Fruit fly (Drosophila melanogaster) whole organism, wandering third instar larva: Measurements from ENCODE around the gene CG42393.

ENCODE experiments used
- Abd-B ChIP-seq: fragments of >200 bp; optimal IDR thresholded peaks from 2 replicates; lab custom pipeline; 2017; ENCODE audit warnings: missing biosample characterization, missing genetic modification characterization
- CG32264 ChIP-seq: fragments of 200-800 bp; sonication (Bioruptor generic); optimal IDR thresholded peaks from 2 replicates; lab custom pipeline; 2016; ENCODE audit warnings: missing biosample characterization, missing genetic modification characterization
- CrebA ChIP-seq: fragments of 200-800 bp; sonication (Bioruptor generic); optimal IDR thresholded peaks from 2 replicates; lab custom pipeline; 2016; ENCODE audit warnings: missing biosample characterization, mild to moderate bottlenecking, missing genetic modification characterization, borderline replicate concordance
- Dfd ChIP-seq: fragments of >200 bp; optimal IDR thresholded peaks from 2 replicates; lab custom pipeline; 2017; ENCODE audit warnings: missing biosample characterization, missing genetic modification characterization
- Dif ChIP-seq: fragments of 200-275, 200-300 bp; sonication (Bioruptor generic); optimal IDR thresholded peaks from 2 replicates; lab custom pipeline; 2018; ENCODE audit warnings: missing biosample characterization, missing genetic modification characterization; ENCODE audit not compliant: partially characterized antibody
- GATAd ChIP-seq: sonication (Bioruptor generic); optimal IDR thresholded peaks from 2 replicates; lab custom pipeline; 2016; ENCODE audit warnings: missing biosample characterization, missing genetic modification characterization
- HLH106 ChIP-seq: fragments of 200-800 bp; optimal IDR thresholded peaks from 3 replicates; lab custom pipeline; 2019; ENCODE audit warnings: missing biosample characterization, mild to moderate bottlenecking, missing genetic modification characterization, moderate library complexity
- Hnf4 ChIP-seq: fragments of 200-800 bp; sonication (Bioruptor generic); optimal IDR thresholded peaks from 2 replicates; lab custom pipeline; 2016; ENCODE audit warnings: missing biosample characterization, mild to moderate bottlenecking, missing genetic modification characterization
- Hr83 ChIP-seq: fragments of 200-300 bp; sonication (Bioruptor generic); optimal IDR thresholded peaks from 2 replicates; lab custom pipeline; 2016; ENCODE audit warnings: missing biosample characterization, mild to moderate bottlenecking, missing genetic modification characterization, moderate library complexity; ENCODE audit not compliant: poor library complexity, severe bottlenecking
- Jra ChIP-seq: sonication (Bioruptor generic); optimal IDR thresholded peaks from 2 replicates; lab custom pipeline; 2016; ENCODE audit warnings: missing biosample characterization, missing genetic modification characterization
- Mio ChIP-seq: sonication (Bioruptor generic); optimal IDR thresholded peaks from 2 replicates; lab custom pipeline; 2016; ENCODE audit warnings: missing biosample characterization, missing genetic modification characterization
- Myc ChIP-seq: fragments of >200 bp; optimal IDR thresholded peaks from 2 replicates; lab custom pipeline; 2017
- N ChIP-seq: fragments of >200 bp; optimal IDR thresholded peaks from 2 replicates; lab custom pipeline; 2018; ENCODE audit warnings: missing biosample characterization, missing external identifiers, missing genetic modification characterization
- OdsH ChIP-seq: fragments of 200-800 bp; sonication (Bioruptor generic); optimal IDR thresholded peaks from 2 replicates; lab custom pipeline; 2016; ENCODE audit warnings: missing biosample characterization, mild to moderate bottlenecking, missing genetic modification characterization
- Rel ChIP-seq, 2 experiments: fragments of 200-800 bp; sonication (Bioruptor generic) in 1 of 2; optimal IDR thresholded peaks; 2 replicates in 1 of 2; 3 replicates in 1 of 2; lab custom pipeline; 2016 to 2019; ENCODE audit warnings: mild to moderate bottlenecking in 2 of 2, missing biosample characterization in 2 of 2, missing genetic modification characterization in 2 of 2, moderate library complexity in 1 of 2
- Sp1 ChIP-seq: fragments of 200-800 bp; sonication (Bioruptor generic); optimal IDR thresholded peaks from 3 replicates; lab custom pipeline; 2019; ENCODE audit warnings: missing biosample characterization, mild to moderate bottlenecking, missing genetic modification characterization, moderate library complexity
- Vsx2 ChIP-seq: fragments of 200-300, 225-300 bp; sonication (Bioruptor generic); optimal IDR thresholded peaks from 2 replicates; lab custom pipeline; 2018; ENCODE audit warnings: missing biosample characterization, missing genetic modification characterization; ENCODE audit not compliant: partially characterized antibody
- br ChIP-seq: fragments of 200-800 bp; sonication (Bioruptor generic); optimal IDR thresholded peaks from 2 replicates; lab custom pipeline; 2016; ENCODE audit warnings: missing biosample characterization, missing genetic modification characterization
- dl ChIP-seq, 2 experiments: fragments of 175-275, 200-275 bp in 1 of 2; fragments of 200-275 bp in 1 of 2; sonication (Bioruptor generic); optimal IDR thresholded peaks; lab custom pipeline; 2018; ENCODE audit warnings: mild to moderate bottlenecking in 2 of 2, missing biosample characterization in 2 of 2, missing genetic modification characterization in 2 of 2, moderate library complexity in 2 of 2; ENCODE audit not compliant: partially characterized antibody in 2 of 2, insufficient read depth in 1 of 2
- dmrt93B ChIP-seq: fragments of 200-800 bp; sonication (Bioruptor generic); optimal IDR thresholded peaks from 2 replicates; lab custom pipeline; 2018; ENCODE audit warnings: missing biosample characterization, mild to moderate bottlenecking, missing genetic modification characterization
- dsf ChIP-seq: sonication (Bioruptor generic); optimal IDR thresholded peaks from 2 replicates; lab custom pipeline; 2016; ENCODE audit warnings: missing biosample characterization, missing genetic modification characterization, borderline replicate concordance
- foxo ChIP-seq, 2 experiments: fragments of 200-800 bp; sonication (Bioruptor generic); optimal IDR thresholded peaks; 2 replicates in 1 of 2; 3 replicates in 1 of 2; lab custom pipeline; 2016 to 2017; ENCODE audit warnings: missing biosample characterization in 2 of 2, missing genetic modification characterization in 2 of 2
- fru ChIP-seq: fragments of 200-800 bp; sonication (Bioruptor generic); optimal IDR thresholded peaks from 3 replicates; lab custom pipeline; 2016; ENCODE audit warnings: missing biosample characterization, mild to moderate bottlenecking, missing genetic modification characterization
- h ChIP-seq: fragments of 200-800 bp; sonication (Bioruptor generic); optimal IDR thresholded peaks from 3 replicates; lab custom pipeline; 2016; ENCODE audit warnings: missing biosample characterization, mild to moderate bottlenecking, missing genetic modification characterization
- jim ChIP-seq: fragments of 175-275, 200-325 bp; sonication (Bioruptor generic); optimal IDR thresholded peaks from 2 replicates; lab custom pipeline; 2016; ENCODE audit warnings: missing biosample characterization, mild to moderate bottlenecking, missing genetic modification characterization
- lola ChIP-seq: fragments of >200 bp; optimal IDR thresholded peaks from 2 replicates; lab custom pipeline; 2017; ENCODE audit warnings: missing biosample characterization, missing genetic modification characterization
- pan ChIP-seq: fragments of >200 bp; optimal IDR thresholded peaks from 2 replicates; lab custom pipeline; 2017
- psq ChIP-seq: fragments of 200-800 bp; sonication (Bioruptor generic); optimal IDR thresholded peaks from 3 replicates; lab custom pipeline; 2017; ENCODE audit warnings: missing biosample characterization, mild to moderate bottlenecking, missing genetic modification characterization, moderate library complexity
- rgr ChIP-seq: fragments of 200-800 bp; sonication (Bioruptor generic); optimal IDR thresholded peaks from 3 replicates; lab custom pipeline; 2016; ENCODE audit warnings: missing biosample characterization, mild to moderate bottlenecking, missing genetic modification characterization
- sage ChIP-seq: fragments of 200-800 bp; sonication (Bioruptor generic); optimal IDR thresholded peaks from 2 replicates; lab custom pipeline; 2016; ENCODE audit warnings: missing biosample characterization, mild to moderate bottlenecking, missing genetic modification characterization
- sv ChIP-seq: fragments of 200-800 bp; sonication (Bioruptor generic); optimal IDR thresholded peaks from 3 replicates; lab custom pipeline; 2016; ENCODE audit warnings: missing biosample characterization, missing genetic modification characterization
- tai ChIP-seq: sonication (Bioruptor generic); optimal IDR thresholded peaks from 2 replicates; lab custom pipeline; 2016; ENCODE audit warnings: missing biosample characterization, missing genetic modification characterization
- usp ChIP-seq: fragments of >200 bp; optimal IDR thresholded peaks from 2 replicates; lab custom pipeline; 2017; ENCODE audit warnings: missing biosample characterization, missing genetic modification characterization
- woc ChIP-seq: sonication (Bioruptor generic); optimal IDR thresholded peaks from 2 replicates; lab custom pipeline; 2016; ENCODE audit warnings: missing biosample characterization, mild to moderate bottlenecking, missing genetic modification characterization

The CG42393 gene

DNA sequence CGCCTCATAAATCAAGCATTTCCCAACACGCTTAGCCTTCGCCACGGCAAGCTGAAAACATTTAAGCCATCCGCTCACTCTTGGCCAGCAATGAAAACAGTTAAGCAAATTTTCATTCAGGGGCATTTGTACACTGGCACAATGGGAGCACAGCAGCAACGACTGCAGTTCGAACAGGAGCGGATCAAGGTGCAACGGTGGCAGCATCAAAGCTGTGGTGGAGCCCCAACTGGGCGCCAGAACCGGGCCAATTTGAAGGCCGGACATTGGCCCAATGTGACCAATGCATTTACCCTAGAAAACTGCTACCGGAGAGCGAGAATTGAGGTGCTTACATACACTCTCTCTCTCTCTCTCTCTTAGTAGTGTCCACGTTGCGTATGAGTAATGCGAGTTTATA, 20.6 kb upstream of the CG42393 start:
- TF ChIP-seq fru (GFP tag; lab: Kevin White, UChicago) (no peak), Jra (GFP tag; lab: Kevin White, UChicago) (no peak), OdsH (no peak), dl (GFP tag; optimal IDR thresholded peaks at IDR 0.05; lab: Kevin White, UChicago; ENCODE audit: insufficient read depth in 1 of 2, partially characterized antibody in 2 of 2) (no peak), foxo (GFP tag; optimal IDR thresholded peaks at IDR 0.05; lab: Kevin White, UChicago) (peak in 1 of 2 experiments; percentile 6), rgr (GFP tag; lab: Kevin White, UChicago) (no peak), dmrt93B (GFP tag; lab: Kevin White, UChicago) (no peak), HLH106 (tag; lab: Kevin White, UChicago) (peak; percentile 7)

DNA sequence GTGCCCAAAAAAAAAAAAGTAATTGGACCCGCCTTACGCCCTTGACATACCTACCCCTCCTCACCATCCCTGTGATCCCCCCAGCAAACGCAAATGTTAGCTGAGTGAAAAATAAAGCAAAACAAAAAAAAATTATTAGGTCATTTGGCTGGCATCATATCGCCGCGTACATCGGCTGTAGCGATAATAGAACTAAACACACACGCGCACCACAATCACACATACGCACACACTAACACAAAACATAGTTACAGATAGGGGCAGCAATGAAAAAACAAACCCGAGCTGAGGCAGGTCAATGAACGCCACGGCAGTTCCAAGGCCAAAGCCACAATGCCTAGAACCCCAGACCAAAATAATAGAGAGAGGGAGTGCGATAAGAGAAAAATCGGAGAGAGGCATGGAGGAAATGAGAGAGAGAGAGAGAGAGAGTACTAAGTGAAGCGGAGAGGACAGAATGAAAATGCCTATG, 20.0 kb upstream of the CG42393 start:
- TF ChIP-seq lola (no peak), Rel (GFP tag; optimal IDR thresholded peaks at IDR 0.05; lab: Kevin White, UChicago) (no peak), Rel (tag; optimal IDR thresholded peaks at IDR 0.05; lab: Kevin White, UChicago) (peak; percentile 75), HLH106 (tag; lab: Kevin White, UChicago) (no peak), Dfd (peak; percentile 24), Myc (no peak), pan (lab: Kevin White, UChicago) (no peak), dl (GFP tag; optimal IDR thresholded peaks at IDR 0.05; lab: Kevin White, UChicago; ENCODE audit: insufficient read depth in 1 of 2, partially characterized antibody in 2 of 2) (peak in 1 of 2 experiments; percentile 73), br (peak; percentile 10), Dif (peak; percentile 54)

DNA sequence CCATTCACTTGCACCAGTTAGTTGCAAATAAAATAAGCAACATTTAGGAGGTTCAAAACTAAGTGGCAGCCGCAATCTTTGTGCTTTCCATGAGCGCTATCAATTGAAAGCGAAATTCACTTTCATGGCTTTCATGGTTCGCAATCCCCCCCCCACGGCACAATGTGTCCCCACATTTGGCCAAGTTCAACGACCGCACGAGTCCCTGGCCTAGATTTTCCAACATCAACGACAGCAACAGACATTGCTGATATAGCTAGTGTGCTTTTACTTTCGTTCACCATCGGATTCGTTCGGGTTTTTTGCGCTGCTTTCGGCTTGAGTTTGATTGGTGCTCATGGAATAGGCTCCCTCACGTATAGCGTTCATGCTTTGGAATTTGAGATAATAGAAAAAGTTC, 18.9 kb upstream of the CG42393 start:
- TF ChIP-seq dl (GFP tag; optimal IDR thresholded peaks at IDR 0.05; lab: Kevin White, UChicago; ENCODE audit: insufficient read depth in 1 of 2, partially characterized antibody in 2 of 2) (no peak), sage (GFP tag; lab: Kevin White, UChicago) (no peak), Vsx2 (GFP tag; lab: Kevin White, UChicago) (no peak), HLH106 (tag; lab: Kevin White, UChicago) (no peak), tai (GFP tag; lab: Kevin White, UChicago) (no peak), Sp1 (GFP tag; lab: Kevin White, UChicago) (peak; percentile 3), Dfd (no peak), rgr (GFP tag; lab: Kevin White, UChicago) (no peak), br (peak; percentile 19), Hnf4 (GFP tag; lab: Kevin White, UChicago) (no peak), CG32264 (GFP tag; lab: Kevin White, UChicago) (no peak), foxo (GFP tag; optimal IDR thresholded peaks at IDR 0.05; lab: Kevin White, UChicago) (no peak), Jra (GFP tag; lab: Kevin White, UChicago) (no peak), Rel (GFP tag; optimal IDR thresholded peaks at IDR 0.05; lab: Kevin White, UChicago) (no peak), Rel (tag; optimal IDR thresholded peaks at IDR 0.05; lab: Kevin White, UChicago) (peak; percentile 88), GATAd (no peak), woc (no peak), dmrt93B (GFP tag; lab: Kevin White, UChicago) (no peak), fru (GFP tag; lab: Kevin White, UChicago) (no peak), Abd-B (GFP tag; lab: Kevin White, UChicago) (no peak), OdsH (no peak), sv (no peak)

DNA sequence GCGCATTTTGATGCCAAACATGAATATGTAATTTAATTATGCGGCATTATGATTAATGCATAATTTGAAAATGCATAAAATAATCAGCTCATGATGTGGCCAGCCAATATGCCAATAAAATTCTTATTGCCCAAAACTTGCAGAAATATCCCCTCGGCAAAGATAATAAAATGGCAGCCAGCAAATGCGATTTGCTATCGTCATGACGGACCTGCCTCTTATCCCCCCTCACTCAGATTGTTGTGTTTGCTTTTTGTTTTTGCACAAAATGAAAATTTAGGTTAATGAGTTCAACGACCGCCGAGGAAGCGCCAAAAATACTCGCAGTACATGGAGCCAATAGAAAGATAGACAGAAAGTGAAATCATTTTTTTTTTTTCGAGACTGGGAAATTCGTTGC, 17.9 kb upstream of the CG42393 start:
- TF ChIP-seq Rel (GFP tag; optimal IDR thresholded peaks at IDR 0.05; lab: Kevin White, UChicago) (no peak), Rel (tag; optimal IDR thresholded peaks at IDR 0.05; lab: Kevin White, UChicago) (peak; percentile 86), sv (no peak)

DNA sequence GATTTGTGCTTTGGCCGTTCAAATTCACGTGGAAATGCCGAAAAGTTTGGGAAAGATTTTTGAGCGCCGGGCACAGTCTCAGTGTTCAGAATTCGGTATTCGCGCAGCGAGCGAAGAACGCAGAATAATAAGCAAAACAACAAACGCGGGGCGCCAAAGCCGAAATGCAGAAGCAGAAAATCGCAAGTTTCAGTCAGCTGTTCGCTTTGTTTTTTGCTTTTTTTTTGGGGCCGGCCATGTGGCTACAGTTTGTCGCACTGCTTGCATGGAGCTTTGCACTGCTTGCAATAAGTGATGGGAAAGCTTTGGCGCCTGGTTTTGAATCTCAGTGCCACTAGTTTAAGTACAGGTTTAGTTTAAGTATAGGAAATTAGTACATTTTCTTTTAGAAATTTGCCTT, 16.6 kb upstream of the CG42393 start:
- TF ChIP-seq psq, result peak; percentile 57
- peak; percentile 66 for TF ChIP-seq N (GFP tag; lab: Kevin White, UChicago)
- TF ChIP-seq Sp1 (GFP tag; lab: Kevin White, UChicago), result peak; percentile 57
- TF ChIP-seq usp, result no peak
- peak; percentile 32 for TF ChIP-seq CrebA (GFP tag; lab: Kevin White, UChicago)
- TF ChIP-seq dmrt93B (GFP tag; lab: Kevin White, UChicago), result no peak
- no peak for TF ChIP-seq dsf
- peak; percentile 28 for TF ChIP-seq h (GFP tag; lab: Kevin White, UChicago)
- peak; percentile 5 for TF ChIP-seq br
- no peak for TF ChIP-seq Hr83
- TF ChIP-seq Vsx2 (GFP tag; lab: Kevin White, UChicago), result no peak
- no peak for TF ChIP-seq fru (GFP tag; lab: Kevin White, UChicago)
- peak; percentile 48 for TF ChIP-seq Myc
- TF ChIP-seq Mio (GFP tag; lab: Kevin White, UChicago), result no peak
- peak; percentile 7 for TF ChIP-seq dl (GFP tag; optimal IDR thresholded peaks at IDR 0.05; lab: Kevin White, UChicago; ENCODE audit: insufficient read depth in 1 of 2, partially characterized antibody in 2 of 2)
- peak; percentile 100 for TF ChIP-seq lola
- no peak for TF ChIP-seq Rel (GFP tag; optimal IDR thresholded peaks at IDR 0.05; lab: Kevin White, UChicago)
- TF ChIP-seq Rel (tag; optimal IDR thresholded peaks at IDR 0.05; lab: Kevin White, UChicago), result peak; percentile 49
- peak; percentile 88 for TF ChIP-seq jim (GFP tag; lab: Kevin White, UChicago)
